Fruit fly (Drosophila melanogaster) whole organism, pupa: ENCODE results near the gene Ptp69D.

Source experiments
- CG10348 ChIP-seq: fragments of 200-800 bp; sonication (Bioruptor generic); IDR thresholded peaks from 2 replicates; pipeline ENCODE4 v1.3.6; 2022; ENCODE audit warnings: missing biosample characterization, missing genetic modification characterization
- CG12605 ChIP-seq: fragments of 200-800 bp; sonication (Bioruptor generic); IDR thresholded peaks from 2 replicates; pipeline ENCODE4 v1.3.6; 2022; ENCODE audit warnings: missing biosample characterization, missing genetic modification characterization
- CG14655 ChIP-seq: fragments of 200-800 bp; sonication (Bioruptor generic); optimal IDR thresholded peaks from 3 replicates; lab custom pipeline; 2017; ENCODE audit warnings: mild to moderate bottlenecking, missing biosample characterization, missing genetic modification reagents, missing genetic modification characterization
- CG15710 ChIP-seq: fragments of 200-800 bp; sonication (Bioruptor generic); optimal IDR thresholded peaks from 2 replicates; lab custom pipeline; 2018; ENCODE audit warnings: missing biosample characterization, mild to moderate bottlenecking, missing genetic modification characterization, moderate library complexity
- EcR ChIP-seq: fragments of 200-800 bp; sonication (Bioruptor generic); optimal IDR thresholded peaks from 3 replicates; lab custom pipeline; 2019; ENCODE audit warnings: missing biosample characterization, missing genetic modification characterization, mild to moderate bottlenecking, moderate library complexity, missing genetic modification reagents
- Ets98B ChIP-seq: fragments of 200-800 bp; sonication (Bioruptor generic); IDR thresholded peaks from 2 replicates; pipeline ENCODE4 v1.3.6; 2022; ENCODE audit warnings: missing biosample characterization, missing genetic modification characterization
- Pif1B ChIP-seq: fragments of 200-800 bp; sonication (Bioruptor generic); optimal IDR thresholded peaks from 3 replicates; lab custom pipeline; 2016; ENCODE audit warnings: missing biosample characterization, missing genetic modification characterization
- fd96Ca ChIP-seq: fragments of 200-800 bp; sonication (Bioruptor generic); IDR thresholded peaks from 3 replicates; pipeline ENCODE4 v1.3.6; 2022; ENCODE audit warnings: missing biosample characterization, missing genetic modification characterization
- gl ChIP-seq: fragments of 200-800 bp; sonication (Bioruptor generic); optimal IDR thresholded peaks from 2 replicates; lab custom pipeline; 2018; ENCODE audit warnings: missing biosample characterization, mild to moderate bottlenecking, missing genetic modification characterization

- TF ChIP-seq CG12605: no peak
- no peak for TF ChIP-seq EcR (GFP tag; lab: Kevin White, UChicago)
- no peak for TF ChIP-seq fd96Ca (GFP tag; lab: Robert Waterston, UW)
- TF ChIP-seq Ets98B (GFP tag; lab: Robert Waterston, UW): no peak
- TF ChIP-seq CG14655 (GFP tag; lab: Kevin White, UChicago): no peak
- no peak for TF ChIP-seq gl
- TF ChIP-seq CG15710 (tag; lab: Kevin White, UChicago): no peak
- no peak for TF ChIP-seq Pif1B (GFP tag; lab: Kevin White, UChicago)
- TF ChIP-seq CG10348 (GFP tag; lab: Robert Waterston, UW): no peak
These were observed 23.3 kb upstream of the Ptp69D start for dm6 chr3L:12711418-12711817.
